Fruit fly (Drosophila melanogaster): ENCODE results near the gene Cpr65Au.

- no peak for TF ChIP-seq GATAd (GFP tag; optimal IDR thresholded peaks at IDR 0.05)
- no peak for TF ChIP-seq lola (GFP tag; optimal IDR thresholded peaks at IDR 0.05)
- TF ChIP-seq h (GFP tag; optimal IDR thresholded peaks at IDR 0.05): no peak
- TF ChIP-seq dsf (GFP tag; optimal IDR thresholded peaks at IDR 0.05; ENCODE audit: borderline replicate concordance): no peak
- TF ChIP-seq ey (GFP tag; optimal IDR thresholded peaks at IDR 0.05): no peak
- TF ChIP-seq Rel (GFP tag; optimal IDR thresholded peaks at IDR 0.05): no peak
- no peak for TF ChIP-seq Rel (tag; optimal IDR thresholded peaks at IDR 0.05)
- no peak for TF ChIP-seq Hr78 (GFP tag; optimal IDR thresholded peaks at IDR 0.05)
- TF ChIP-seq usp (GFP tag; optimal IDR thresholded peaks at IDR 0.05): no peak
- no peak for TF ChIP-seq Sp1 (GFP tag; optimal IDR thresholded peaks at IDR 0.05)
Observed at dm6 chr3L:6106717-6107116, 25.2 kb downstream of the Cpr65Au start.

All from whole organism, wandering third instar larva.